Worm (Caenorhabditis elegans): Measurements from ENCODE around the gene Y57G11C.499.
A peak's percentile ranks its signal among the peaks of the same experiment; 100 is the strongest.

- TF ChIP-seq nhr-67 (tag; optimal IDR thresholded peaks at IDR 0.05), result no peak
- no peak for TF ChIP-seq nhr-28 (tag; optimal IDR thresholded peaks at IDR 0.05)
- peak; percentile 28 for TF ChIP-seq ztf-4 (tag; optimal IDR thresholded peaks at IDR 0.05)
- TF ChIP-seq nhr-12 (tag; optimal IDR thresholded peaks at IDR 0.05), result no peak
- TF ChIP-seq skn-1 (tag; optimal IDR thresholded peaks at IDR 0.05), result no peak
These were observed 39.3 kb upstream of the Y57G11C.499 start for ce11 chrIV:14793900-14794624.
